Fruit fly (Drosophila melanogaster) whole organism: Measurements from ENCODE around the gene Smu1.

ENCODE experiments used
- pan ChIP-seq: fragments of >200 bp; optimal IDR thresholded peaks from 2 replicates; lab custom pipeline; 2017
- usp ChIP-seq: fragments of >200 bp; optimal IDR thresholded peaks from 2 replicates; lab custom pipeline; 2017; ENCODE audit warnings: missing biosample characterization, missing genetic modification characterization, mixed read lengths

DNA sequence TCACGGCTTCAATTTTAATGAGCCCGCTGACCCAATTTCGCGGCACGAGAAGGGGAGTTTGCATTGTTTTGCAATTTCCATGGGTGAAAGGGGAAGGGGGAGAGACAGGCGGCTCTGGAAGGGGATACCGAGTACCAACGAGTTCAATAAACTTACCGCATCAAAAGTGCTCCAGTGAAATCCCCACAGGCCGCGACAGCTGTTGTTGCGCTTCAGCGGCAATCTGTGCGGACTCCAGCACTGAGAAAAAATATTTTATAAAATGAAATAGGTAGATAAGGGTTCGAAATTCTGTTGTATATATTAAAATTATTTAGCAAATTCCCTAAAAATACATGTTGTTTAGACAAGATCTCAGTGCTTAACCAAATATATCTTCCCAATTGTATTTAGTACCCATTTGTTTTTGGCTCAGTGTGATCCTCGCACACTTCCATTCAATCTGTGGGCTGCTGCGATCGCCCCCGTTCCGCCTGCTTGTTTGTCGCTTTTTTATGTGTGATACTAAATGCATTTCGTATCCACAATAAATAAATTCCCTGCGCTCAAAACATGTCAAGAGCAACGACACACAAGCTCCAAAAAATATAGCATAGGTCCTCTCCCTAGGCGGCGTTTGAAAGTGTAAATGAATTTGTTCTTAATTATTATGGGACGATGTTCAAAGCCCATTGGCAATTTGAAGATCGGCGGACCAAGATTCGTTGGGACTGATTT lies 14.6 kb upstream of the Smu1 start:
- TF ChIP-seq usp (GFP tag; lab: Kevin White, UChicago) (no peak), pan (lab: Kevin White, UChicago) (no peak)
